Worm (Caenorhabditis elegans) whole organism, L4 larva: ENCODE results near the gene cka-1.

Experiments
- D1046.2 ChIP-seq: fragments of 200-800 bp; sonication (Bioruptor generic); IDR thresholded peaks from 2 replicates; pipeline ENCODE4 v1.3.6; 2022; ENCODE audit warnings: missing genetic modification characterization, missing compliant biosample characterization
- F10B5.3 ChIP-seq: sonication (generic microtip); optimal IDR thresholded peaks from 2 replicates; lab custom pipeline; 2016; ENCODE audit warnings: mild to moderate bottlenecking, missing genetic modification characterization, missing compliant biosample characterization
- F26F4.8 ChIP-seq: fragments of 200-800 bp; sonication (Bioruptor generic); conservative IDR thresholded peaks from 2 replicates; pipeline ENCODE4 v1.3.6; 2022; ENCODE audit warnings: missing genetic modification characterization, missing compliant biosample characterization
- F37D6.2 ChIP-seq: sonication (generic microtip); optimal IDR thresholded peaks from 2 replicates; lab custom pipeline; 2016; ENCODE audit warnings: mild to moderate bottlenecking, missing genetic modification characterization, missing compliant biosample characterization
- T20F7.1 ChIP-seq: fragments of 200-800 bp; sonication (Bioruptor generic); optimal IDR thresholded peaks from 2 replicates; lab custom pipeline; 2018; ENCODE audit warnings: mild to moderate bottlenecking, missing genetic modification characterization, missing compliant biosample characterization
- Y48G9A.11 ChIP-seq: fragments of 200-800 bp; sonication (Bioruptor generic); IDR thresholded peaks from 2 replicates; pipeline ENCODE4 v1.3.6; 2022; ENCODE audit warnings: missing genetic modification reagents, missing genetic modification characterization, missing compliant biosample characterization
- ZK546.5 ChIP-seq, 2 experiments: sonication (generic microtip); optimal IDR thresholded peaks; 2 replicates each; lab custom pipeline; 2017; ENCODE audit warnings: missing biosample characterization in 2 of 2, missing genetic modification characterization in 2 of 2
- aha-1 ChIP-seq: fragments of 150-350 bp; peaks from one replicate; lab custom pipeline; 2014; ENCODE audit warnings: missing biosample characterization, missing genetic modification characterization
- arid-1 ChIP-seq: fragments of 200-800 bp; sonication (Bioruptor generic); conservative IDR thresholded peaks from 2 replicates; pipeline ENCODE4 v1.3.6; 2022; ENCODE audit warnings: missing genetic modification reagents, missing genetic modification characterization, missing compliant biosample characterization
- attf-4 ChIP-seq: sonication (generic microtip); optimal IDR thresholded peaks from 3 replicates; lab custom pipeline; 2017; ENCODE audit warnings: missing biosample characterization, missing genetic modification characterization
- ceh-20 ChIP-seq: fragments of 200-800 bp; sonication (Bioruptor generic); IDR thresholded peaks from 2 replicates; pipeline ENCODE4 v1.3.6; 2022; ENCODE audit warnings: missing genetic modification reagents, missing genetic modification characterization, missing compliant biosample characterization
- ceh-32 ChIP-seq: sonication (generic microtip); optimal IDR thresholded peaks from 2 replicates; lab custom pipeline; 2016; ENCODE audit warnings: mild to moderate bottlenecking, missing genetic modification characterization, missing compliant biosample characterization; ENCODE audit not compliant: poor library complexity
- daf-12 ChIP-seq: fragments of 150-350 bp; optimal IDR thresholded peaks from 2 replicates; lab custom pipeline; 2014; ENCODE audit warnings: missing biosample characterization, missing genetic modification reagents, missing genetic modification characterization
- daf-16 ChIP-seq, 3 experiments: sonication (generic microtip); optimal IDR thresholded peaks; 2 replicates each; lab custom pipeline; 2016 to 2017; ENCODE audit warnings: missing genetic modification characterization in 3 of 3, missing genetic modification reagents in 3 of 3, mild to moderate bottlenecking in 2 of 3, missing compliant biosample characterization in 2 of 3, missing biosample characterization in 1 of 3, moderate library complexity in 1 of 3
- dmd-6 ChIP-seq: fragments of 200-800 bp; sonication (Bioruptor generic); IDR thresholded peaks from 2 replicates; pipeline ENCODE4 v1.3.6; 2022; ENCODE audit warnings: missing genetic modification reagents, missing genetic modification characterization, missing compliant biosample characterization
- duxl-1 ChIP-seq: sonication (generic microtip); optimal IDR thresholded peaks from 2 replicates; lab custom pipeline; 2016; ENCODE audit warnings: mild to moderate bottlenecking, missing genetic modification characterization, moderate library complexity, missing compliant biosample characterization; ENCODE audit not compliant: poor library complexity
- dve-1 ChIP-seq: sonication (generic microtip); optimal IDR thresholded peaks from 2 replicates; lab custom pipeline; 2017; ENCODE audit warnings: antibody characterized with exemption, mild to moderate bottlenecking, missing genetic modification characterization, missing compliant biosample characterization; ENCODE audit not compliant: insufficient read depth
- hif-1 ChIP-seq, 2 experiments: sonication (generic microtip); optimal IDR thresholded peaks; 2 replicates each; lab custom pipeline; 2016 to 2017; ENCODE audit warnings: missing compliant biosample characterization in 2 of 2, missing genetic modification characterization in 2 of 2, missing genetic modification reagents in 2 of 2, missing genotype in 2 of 2, mild to moderate bottlenecking in 1 of 2
- hlh-11 ChIP-seq: fragments of 200-800 bp; sonication (Bioruptor generic); optimal IDR thresholded peaks from 2 replicates; lab custom pipeline; 2018; ENCODE audit warnings: mild to moderate bottlenecking, missing genetic modification characterization, missing compliant biosample characterization
- jun-1 ChIP-seq: fragments of 150-350 bp; optimal IDR thresholded peaks from 2 replicates; lab custom pipeline; 2014; ENCODE audit warnings: missing biosample characterization, missing genetic modification reagents, missing genetic modification characterization
- lin-1 ChIP-seq: fragments of 200-800 bp; sonication (Bioruptor generic); IDR thresholded peaks from 2 replicates; pipeline ENCODE4 v1.3.6; 2022; ENCODE audit warnings: missing genetic modification reagents, missing genetic modification characterization, missing compliant biosample characterization
- lin-13 ChIP-seq: fragments of 150-350 bp; optimal IDR thresholded peaks from 2 replicates; lab custom pipeline; 2014; ENCODE audit warnings: missing biosample characterization, missing genetic modification reagents, missing genetic modification characterization
- lin-29 ChIP-seq: fragments of 200-800 bp; sonication (Bioruptor generic); IDR thresholded peaks from 2 replicates; pipeline ENCODE4 v1.3.6; 2022; ENCODE audit warnings: missing genetic modification reagents, missing genetic modification characterization, missing compliant biosample characterization
- lin-38 ChIP-seq: fragments of 200-800 bp; sonication (Bioruptor generic); IDR thresholded peaks from 2 replicates; pipeline ENCODE4 v1.3.6; 2022; ENCODE audit warnings: missing genetic modification reagents, missing genetic modification characterization, missing compliant biosample characterization
- lir-3 ChIP-seq: sonication (generic microtip); optimal IDR thresholded peaks from 2 replicates; lab custom pipeline; 2016; ENCODE audit warnings: mild to moderate bottlenecking, missing genetic modification characterization, missing compliant biosample characterization
- mep-1 ChIP-seq: fragments of 150-350 bp; sonication (generic microtip); optimal IDR thresholded peaks from 3 replicates; lab custom pipeline; 2014; ENCODE audit warnings: missing biosample characterization, missing genetic modification characterization
- nhr-10 ChIP-seq: fragments of 150-350 bp; optimal IDR thresholded peaks from 2 replicates; lab custom pipeline; 2014; ENCODE audit warnings: missing biosample characterization, missing genetic modification characterization
- nhr-102 ChIP-seq: sonication (generic microtip); optimal IDR thresholded peaks from 2 replicates; lab custom pipeline; 2016; ENCODE audit warnings: mild to moderate bottlenecking, missing genetic modification characterization, moderate library complexity, missing compliant biosample characterization
- nhr-11 ChIP-seq: fragments of 150-350 bp; optimal IDR thresholded peaks from 2 replicates; lab custom pipeline; 2014; ENCODE audit warnings: missing biosample characterization, missing genetic modification characterization
- nhr-111 ChIP-seq: fragments of 200-800 bp; sonication (Bioruptor generic); optimal IDR thresholded peaks from 2 replicates; lab custom pipeline; 2018; ENCODE audit warnings: mild to moderate bottlenecking, missing genetic modification characterization, missing compliant biosample characterization
- nhr-237 ChIP-seq: sonication (generic microtip); optimal IDR thresholded peaks from 2 replicates; lab custom pipeline; 2017; ENCODE audit warnings: missing biosample characterization, missing genetic modification characterization
- nhr-48 ChIP-seq: sonication (generic microtip); optimal IDR thresholded peaks from 2 replicates; lab custom pipeline; 2016; ENCODE audit warnings: mild to moderate bottlenecking, missing genetic modification characterization, missing compliant biosample characterization
- nhr-76 ChIP-seq: fragments of 150-350 bp; optimal IDR thresholded peaks from 2 replicates; lab custom pipeline; 2014; ENCODE audit warnings: missing biosample characterization, missing genetic modification characterization
- pha-4 ChIP-seq, 2 experiments: fragments of 150-350 bp in 1 of 2; fragments of 200-800 bp in 1 of 2; sonication (Bioruptor generic) in 1 of 2; IDR thresholded peaks in 1 of 2; optimal IDR thresholded peaks in 1 of 2; 2 replicates each; pipeline versions ENCODE4 v1.3.6 to Lab custom; 2014 to 2022; ENCODE audit warnings: missing genetic modification characterization in 2 of 2, missing genetic modification reagents in 2 of 2, missing biosample characterization in 1 of 2, missing compliant biosample characterization in 1 of 2
- php-3 ChIP-seq: fragments of 200-800 bp; sonication (Bioruptor generic); IDR thresholded peaks from 2 replicates; pipeline ENCODE4 v1.3.6; 2022; ENCODE audit warnings: missing genetic modification reagents, missing genetic modification characterization, missing compliant biosample characterization
- pqm-1 ChIP-seq: sonication (generic microtip); optimal IDR thresholded peaks from 2 replicates; lab custom pipeline; 2017; ENCODE audit warnings: missing biosample characterization, missing genetic modification characterization
- set-16 ChIP-seq: fragments of 200-800 bp; sonication (Bioruptor generic); IDR thresholded peaks from 2 replicates; pipeline ENCODE4 v1.3.6; 2022; ENCODE audit warnings: missing genetic modification reagents, missing genetic modification characterization, missing compliant biosample characterization
- skn-1 ChIP-seq: fragments of 150-350 bp; optimal IDR thresholded peaks from 2 replicates; lab custom pipeline; 2014; ENCODE audit warnings: missing biosample characterization, missing genetic modification characterization
- tag-97 ChIP-seq: fragments of 200-800 bp; sonication (Bioruptor generic); IDR thresholded peaks from 2 replicates; pipeline ENCODE4 v1.3.6; 2022; ENCODE audit warnings: missing genetic modification characterization, missing compliant biosample characterization
- unc-130 ChIP-seq: sonication (generic microtip); optimal IDR thresholded peaks from 2 replicates; lab custom pipeline; 2016; ENCODE audit warnings: missing genetic modification reagents, missing genetic modification characterization, missing compliant biosample characterization
- unc-39 ChIP-seq: sonication (generic microtip); optimal IDR thresholded peaks from 2 replicates; lab custom pipeline; 2017; ENCODE audit warnings: missing biosample characterization, missing genetic modification characterization
- ztf-11 ChIP-seq: fragments of 150-350 bp; optimal IDR thresholded peaks from 2 replicates; lab custom pipeline; 2014; ENCODE audit warnings: missing biosample characterization, missing genetic modification characterization

Gene cka-1

ce11 chrIV:9735750-9736149 lies 1.7 kb downstream of the cka-1 start (continued):
- TF ChIP-seq lin-13 (GFP tag; lab: Kevin White, UChicago) (no peak), attf-4 (tag; lab: Kevin White, UChicago) (no peak), unc-130 (GFP tag; lab: Kevin White, UChicago) (no peak), nhr-102 (tag; lab: Kevin White, UChicago) (no peak), F37D6.2 (tag; lab: Kevin White, UChicago) (no peak), lin-29 (no peak), set-16 (GFP tag; lab: Robert Waterston, UW) (no peak), ZK546.5 (tag; optimal IDR thresholded peaks at IDR 0.05; lab: Kevin White, UChicago) (no peak), T20F7.1 (GFP tag; lab: Kevin White, UChicago) (no peak), daf-12 (tag; lab: Kevin White, UChicago) (no peak), dmd-6 (GFP tag; lab: Robert Waterston, UW) (peak; percentile 57; the same call in 1 of the 2 replicates), nhr-11 (tag; lab: Kevin White, UChicago) (peak; percentile 25), jun-1 (tag; lab: Kevin White, UChicago) (no peak), php-3 (GFP tag; lab: Robert Waterston, UW) (0 out of 2 replicates have a peak, but pooled peaks have one; percentile 62), nhr-10 (no peak), nhr-237 (tag; lab: Kevin White, UChicago) (no peak), unc-39 (no peak), daf-16 (GFP tag; optimal IDR thresholded peaks at IDR 0.05; lab: Kevin White, UChicago) (peak in 1 of 2 experiments; percentile 69), daf-16 (tag; optimal IDR thresholded peaks at IDR 0.05; lab: Kevin White, UChicago) (peak; percentile 97), lin-1 (no peak), pha-4 (GFP tag; IDR thresholded peaks at IDR 0.05; lab: Robert Waterston, UW) (no peak), pha-4 (tag; optimal IDR thresholded peaks at IDR 0.05; lab: Kevin White, UChicago) (no peak), pqm-1 (tag; lab: Kevin White, UChicago) (peak; percentile 52), arid-1 (GFP tag; lab: Robert Waterston, UW) (no peak), mep-1 (peak; percentile 17), duxl-1 (tag; lab: Kevin White, UChicago) (no peak), nhr-111 (GFP tag; lab: Kevin White, UChicago) (no peak), F10B5.3 (tag; lab: Kevin White, UChicago) (no peak), Y48G9A.11 (GFP tag; lab: Robert Waterston, UW) (no peak), dve-1 (tag; lab: Kevin White, UChicago) (peak; percentile 76)

- TF ChIP-seq hif-1 (tag; optimal IDR thresholded peaks at IDR 0.05; lab: Kevin White, UChicago) (no peak), F26F4.8 (GFP tag; lab: Robert Waterston, UW) (no peak), nhr-48 (tag; lab: Kevin White, UChicago) (no peak), ceh-20 (GFP tag; lab: Robert Waterston, UW) (no peak), hlh-11 (tag; lab: Kevin White, UChicago) (peak; percentile 1)
These were observed 2.6 kb downstream of the cka-1 start for ce11 chrIV:9734861-9735260.

ce11 chrIV:9733904-9734303 lies 3.5 kb downstream of the cka-1 start:
- TF ChIP-seq tag-97 (no peak), lin-38 (peak; percentile 59)

- no peak for TF ChIP-seq D1046.2 (GFP tag; lab: Robert Waterston, UW)
- no peak for TF ChIP-seq ztf-11 (tag; lab: Kevin White, UChicago)
- TF ChIP-seq ceh-32 (tag; lab: Kevin White, UChicago): no peak
- no peak for TF ChIP-seq nhr-76
- TF ChIP-seq php-3 (GFP tag; lab: Robert Waterston, UW): no peak
- TF ChIP-seq skn-1 (tag; lab: Kevin White, UChicago): no peak
- no peak for TF ChIP-seq lir-3
- TF ChIP-seq lin-13 (GFP tag; lab: Kevin White, UChicago): no peak
- TF ChIP-seq aha-1 (tag; lab: Kevin White, UChicago): no peak
- no peak for TF ChIP-seq dmd-6 (GFP tag; lab: Robert Waterston, UW)
These were observed 9.0 kb downstream of the cka-1 start, which contains the start of gene nhr-100 for ce11 chrIV:9728376-9728775. nhr-100 (plus strand) TSS chrIV:9728676.
